Fruit fly (Drosophila melanogaster) Kc167 (cell line): ENCODE measurements around the gene CG9257.

ENCODE experiments used
- Myc ChIP-seq: fragments of >200 bp; optimal IDR thresholded peaks from 2 replicates; lab custom pipeline; 2017; ENCODE audit warnings: missing external identifiers
- h ChIP-seq: fragments of >200 bp; optimal IDR thresholded peaks from 3 replicates; lab custom pipeline; 2018; ENCODE audit warnings: missing external identifiers

DNA sequence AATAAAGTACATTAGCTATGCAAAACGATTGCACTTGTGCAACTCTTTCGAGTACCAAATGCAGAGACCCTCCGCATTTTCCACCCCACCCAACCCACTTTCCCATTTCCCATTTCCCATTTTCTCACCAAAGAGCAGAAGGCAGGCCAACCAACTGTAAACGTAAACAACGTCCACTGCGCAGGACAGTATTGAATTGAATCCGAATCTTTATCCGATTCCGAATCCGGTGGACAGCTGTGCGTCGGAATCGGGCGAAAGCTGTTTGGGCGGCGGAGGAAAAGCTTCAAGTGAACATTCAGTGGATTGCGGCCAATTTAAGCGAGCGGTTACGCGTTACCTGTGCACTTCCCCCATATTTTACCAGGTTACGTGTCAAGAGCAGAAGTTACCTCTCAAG is 27.4 kb upstream of the CG9257 start, which contains the start of gene tadr:
- no peak for TF ChIP-seq Myc
- no peak for TF ChIP-seq h (lab: Kevin White, UChicago)
